Worm (Caenorhabditis elegans) whole organism, L2 larva: ENCODE measurements around the gene cyp-34A7.
A peak's percentile ranks its signal among the peaks of the same experiment; 100 is the strongest.

ENCODE experiments used
- R02D3.7 ChIP-seq: fragments of 150-350 bp; optimal IDR thresholded peaks from 2 replicates; lab custom pipeline; 2014; ENCODE audit warnings: missing biosample characterization, missing genetic modification characterization
- Y55F3AM.14 ChIP-seq: fragments of 200-800 bp; sonication (Bioruptor generic); optimal IDR thresholded peaks from 2 replicates; lab custom pipeline; 2018; ENCODE audit warnings: mild to moderate bottlenecking, missing genetic modification characterization, missing compliant biosample characterization
- aly-2 ChIP-seq: fragments of 150-350 bp; optimal IDR thresholded peaks from 2 replicates; lab custom pipeline; 2014; ENCODE audit warnings: missing biosample characterization, missing genetic modification characterization
- blmp-1 ChIP-seq: sonication (generic microtip); optimal IDR thresholded peaks from 2 replicates; lab custom pipeline; 2017; ENCODE audit warnings: missing genetic modification characterization, mild to moderate bottlenecking, missing compliant biosample characterization, antibody characterized with exemption, moderate library complexity; ENCODE audit not compliant: insufficient read depth
- ceh-16 ChIP-seq: fragments of 150-350 bp; optimal IDR thresholded peaks from 2 replicates; lab custom pipeline; 2014; ENCODE audit warnings: missing biosample characterization, missing genetic modification characterization
- elt-1 ChIP-seq: fragments of 150-350 bp; optimal IDR thresholded peaks from 2 replicates; lab custom pipeline; 2014; ENCODE audit warnings: missing biosample characterization, missing genetic modification characterization
- elt-3 ChIP-seq: sonication (generic microtip); optimal IDR thresholded peaks from 2 replicates; lab custom pipeline; 2017; ENCODE audit warnings: missing biosample characterization, missing genetic modification characterization
- fos-1 ChIP-seq: fragments of 150-350 bp; optimal IDR thresholded peaks from 2 replicates; lab custom pipeline; 2014; ENCODE audit warnings: missing biosample characterization, missing genetic modification characterization
- lin-11 ChIP-seq: fragments of 150-350 bp; sonication (generic microtip); optimal IDR thresholded peaks from 2 replicates; lab custom pipeline; 2014; ENCODE audit warnings: missing biosample characterization, missing genetic modification characterization, inconsistent platforms, mixed read lengths
- lin-39 ChIP-seq: fragments of 150-350 bp; optimal IDR thresholded peaks from 2 replicates; lab custom pipeline; 2014; ENCODE audit warnings: missing biosample characterization, missing genetic modification reagents, missing genetic modification characterization
- mab-5 ChIP-seq: fragments of 150-350 bp; optimal IDR thresholded peaks from 2 replicates; lab custom pipeline; 2014; ENCODE audit warnings: missing biosample characterization, missing genetic modification characterization
- mdl-1 ChIP-seq, 2 experiments: fragments of 150-350 bp in 1 of 2; sonication (generic microtip) in 1 of 2; optimal IDR thresholded peaks; 2 replicates each; lab custom pipeline; 2017; ENCODE audit warnings: missing biosample characterization in 2 of 2, missing genetic modification characterization in 2 of 2
- nhr-10 ChIP-seq: sonication (generic microtip); optimal IDR thresholded peaks from 2 replicates; lab custom pipeline; 2017; ENCODE audit warnings: missing biosample characterization, missing genetic modification characterization
- nhr-11 ChIP-seq: fragments of 150-350 bp; optimal IDR thresholded peaks from 2 replicates; lab custom pipeline; 2014; ENCODE audit warnings: missing biosample characterization, missing genetic modification characterization
- nhr-129 ChIP-seq: fragments of 150-350 bp; optimal IDR thresholded peaks from 2 replicates; lab custom pipeline; 2014; ENCODE audit warnings: missing biosample characterization, missing genetic modification characterization
- nhr-21 ChIP-seq: fragments of 150-350 bp; optimal IDR thresholded peaks from 2 replicates; lab custom pipeline; 2014; ENCODE audit warnings: missing biosample characterization, missing genetic modification characterization
- nhr-23 ChIP-seq: fragments of 150-350 bp; optimal IDR thresholded peaks from 2 replicates; lab custom pipeline; 2014; ENCODE audit warnings: missing biosample characterization, missing genetic modification reagents, missing genetic modification characterization
- nhr-237 ChIP-seq: fragments of 150-350 bp; optimal IDR thresholded peaks from 2 replicates; lab custom pipeline; 2014; ENCODE audit warnings: missing biosample characterization, missing genetic modification characterization
- nhr-25 ChIP-seq: fragments of 150-350 bp; sonication (generic microtip); optimal IDR thresholded peaks from 3 replicates; lab custom pipeline; 2014; ENCODE audit warnings: missing biosample characterization, missing genetic modification characterization
- nhr-77 ChIP-seq: fragments of 150-350 bp; optimal IDR thresholded peaks from 2 replicates; lab custom pipeline; 2014; ENCODE audit warnings: missing biosample characterization, missing genetic modification characterization
- peb-1 ChIP-seq: fragments of 150-350 bp; optimal IDR thresholded peaks from 2 replicates; lab custom pipeline; 2014; ENCODE audit warnings: missing biosample characterization, missing genetic modification characterization
- sem-4 ChIP-seq: fragments of 150-350 bp; optimal IDR thresholded peaks from 2 replicates; lab custom pipeline; 2014; ENCODE audit warnings: missing biosample characterization, missing genetic modification reagents, missing genetic modification characterization
- skn-1 ChIP-seq: sonication (generic microtip); optimal IDR thresholded peaks from 2 replicates; lab custom pipeline; 2017; ENCODE audit warnings: missing biosample characterization, missing genetic modification characterization
- sma-3 ChIP-seq: sonication (generic microtip); optimal IDR thresholded peaks from 2 replicates; lab custom pipeline; 2016; ENCODE audit warnings: missing genetic modification reagents, missing genetic modification characterization, missing compliant biosample characterization
- sma-9 ChIP-seq, 2 experiments: fragments of 150-350 bp in 1 of 2; sonication (generic microtip) in 1 of 2; optimal IDR thresholded peaks; 2 replicates each; lab custom pipeline; 2014 to 2016; ENCODE audit warnings: missing genetic modification characterization in 2 of 2, mild to moderate bottlenecking in 1 of 2, missing biosample characterization in 1 of 2, missing compliant biosample characterization in 1 of 2, missing genetic modification reagents in 1 of 2, moderate library complexity in 1 of 2
- snpc-4 ChIP-seq: fragments of 150-350 bp; optimal IDR thresholded peaks from 2 replicates; lab custom pipeline; 2014; ENCODE audit warnings: missing biosample characterization, missing genetic modification characterization
- unc-39 ChIP-seq: fragments of 150-350 bp; optimal IDR thresholded peaks from 2 replicates; lab custom pipeline; 2014; ENCODE audit warnings: missing biosample characterization, missing genetic modification characterization
- unc-55 ChIP-seq: fragments of 150-350 bp; sonication (generic microtip); optimal IDR thresholded peaks from 3 replicates; lab custom pipeline; 2014; ENCODE audit warnings: missing biosample characterization, missing genetic modification reagents, missing genetic modification characterization
- unc-62 ChIP-seq: fragments of 150-350 bp; optimal IDR thresholded peaks from 2 replicates; lab custom pipeline; 2014; ENCODE audit warnings: missing biosample characterization, missing genetic modification reagents, missing genetic modification characterization
- zag-1 ChIP-seq: fragments of 150-350 bp; optimal IDR thresholded peaks from 2 replicates; lab custom pipeline; 2014; ENCODE audit warnings: missing biosample characterization, missing genetic modification characterization
- ztf-1 ChIP-seq: fragments of 200-800 bp; sonication (Bioruptor generic); conservative IDR thresholded peaks from 2 replicates; pipeline ENCODE4 v1.3.6; 2022; ENCODE audit warnings: missing genetic modification characterization, missing compliant biosample characterization
- ztf-11 ChIP-seq: sonication (generic microtip); optimal IDR thresholded peaks from 2 replicates; lab custom pipeline; 2017; ENCODE audit warnings: missing biosample characterization, missing genetic modification characterization
- ztf-4 ChIP-seq: fragments of 150-350 bp; optimal IDR thresholded peaks from 2 replicates; lab custom pipeline; 2014; ENCODE audit warnings: missing biosample characterization, missing genetic modification characterization

Gene cyp-34A7

ce11 chrV:3995838-3996237 is 32.2 kb upstream of the cyp-34A7 start, which contains the start of gene srx-62:
TSS of gene srx-62 (minus strand) at chrV:3995938.
- TF ChIP-seq mdl-1 (tag; optimal IDR thresholded peaks at IDR 0.05; lab: Kevin White, UChicago) (no peak), ztf-4 (no peak), aly-2 (no peak), zag-1 (tag; lab: Kevin White, UChicago) (no peak), ztf-11 (tag; lab: Kevin White, UChicago) (no peak), nhr-21 (tag; lab: Kevin White, UChicago) (no peak), mab-5 (no peak), nhr-11 (tag; lab: Kevin White, UChicago) (no peak), fos-1 (tag; lab: Kevin White, UChicago) (no peak), ceh-16 (tag; lab: Kevin White, UChicago) (no peak), sem-4 (tag; lab: Kevin White, UChicago) (no peak), lin-39 (tag; lab: Kevin White, UChicago) (no peak)
- TF ChIP-seq, all 48 proteins: peak for 0

ce11 chrV:3994048-3994447 is 30.4 kb upstream of the cyp-34A7 start, which contains the start of gene K09D9.9:
TSS of gene K09D9.9 (minus strand) at chrV:3994148.
- no peak for TF ChIP-seq skn-1 (tag; lab: Kevin White, UChicago)
- no peak for TF ChIP-seq mdl-1 (tag; optimal IDR thresholded peaks at IDR 0.05; lab: Kevin White, UChicago)
- TF ChIP-seq ztf-1 (GFP tag; lab: Robert Waterston, UW), result no peak
- TF ChIP-seq nhr-129 (tag; lab: Kevin White, UChicago), result no peak
- no peak for TF ChIP-seq unc-55 (GFP tag; lab: Kevin White, UChicago)
- no peak for TF ChIP-seq nhr-23 (tag; lab: Kevin White, UChicago)
- TF ChIP-seq ztf-11 (tag; lab: Kevin White, UChicago), result no peak
- no peak for TF ChIP-seq nhr-11 (tag; lab: Kevin White, UChicago)
- TF ChIP-seq nhr-25 (tag; lab: Kevin White, UChicago), result no peak
- no peak for TF ChIP-seq snpc-4 (tag; lab: Kevin White, UChicago)
- TF ChIP-seq aly-2, result no peak
- TF ChIP-seq unc-62 (GFP tag; lab: Kevin White, UChicago), result no peak
- TF ChIP-seq lin-11 (tag; lab: Kevin White, UChicago), result no peak
- no peak for TF ChIP-seq R02D3.7 (tag; lab: Kevin White, UChicago)
- TF ChIP-seq sma-3 (GFP tag; lab: Kevin White, UChicago), result no peak
- no peak for TF ChIP-seq peb-1 (tag; lab: Kevin White, UChicago)
- no peak for TF ChIP-seq blmp-1 (tag; lab: Kevin White, UChicago)

ce11 chrV:3992334-3992733 is 28.7 kb upstream of the cyp-34A7 start:
- TF ChIP-seq elt-1 (tag; lab: Kevin White, UChicago), result no peak
- TF ChIP-seq elt-3 (tag; lab: Kevin White, UChicago), result no peak
- no peak for TF ChIP-seq unc-39
- TF ChIP-seq nhr-237 (tag; lab: Kevin White, UChicago), result no peak
- TF ChIP-seq nhr-77 (tag; lab: Kevin White, UChicago), result no peak
- TF ChIP-seq lin-39 (tag; lab: Kevin White, UChicago), result no peak
- no peak for TF ChIP-seq Y55F3AM.14 (GFP tag; lab: Kevin White, UChicago)
- TF ChIP-seq nhr-10 (tag; lab: Kevin White, UChicago), result no peak
- TF ChIP-seq zag-1 (tag; lab: Kevin White, UChicago), result no peak
- no peak for TF ChIP-seq ztf-1 (GFP tag; lab: Robert Waterston, UW)
- TF ChIP-seq ztf-4, result no peak
- TF ChIP-seq sma-3 (GFP tag; lab: Kevin White, UChicago), result no peak
- TF ChIP-seq, all 48 proteins: peak for 0

ce11 chrV:3989070-3989469 is 25.5 kb upstream of the cyp-34A7 start, which contains the start of gene nlp-27:
TSS of gene nlp-27 (plus strand) at chrV:3989378.
- TF ChIP-seq nhr-21 (tag; lab: Kevin White, UChicago) (peak; percentile 3), nhr-10 (tag; lab: Kevin White, UChicago) (no peak), fos-1 (tag; lab: Kevin White, UChicago) (peak; percentile 1)
- TF ChIP-seq, all 48 proteins: peak for 2

ce11 chrV:3987616-3988015 is 24.0 kb upstream of the cyp-34A7 start, which contains the start of gene nlp-28:
TSS of gene nlp-28 (plus strand) at chrV:3987900.
- TF ChIP-seq sma-9 (GFP tag; optimal IDR thresholded peaks at IDR 0.05; lab: Kevin White, UChicago) (peak; percentile 5), sma-9 (tag; optimal IDR thresholded peaks at IDR 0.05; lab: Kevin White, UChicago) (no peak), nhr-25 (tag; lab: Kevin White, UChicago) (no peak)
